Fruit fly (Drosophila melanogaster) whole organism, embryonic: ENCODE results near the gene Ask1.

Experiments
- Ada2b ChIP-seq: fragments of 200-800 bp; sonication (Bioruptor generic); IDR thresholded peaks from 2 replicates; pipeline ENCODE4 v1.3.6; 2022; ENCODE audit warnings: missing biosample characterization, missing genetic modification characterization
- B-H1 ChIP-seq: fragments of 200-800 bp; sonication (Bioruptor generic); IDR thresholded peaks from 3 replicates; pipeline ENCODE4 v1.3.6; 2022; ENCODE audit warnings: missing biosample characterization, missing genetic modification characterization
- CG12299 ChIP-seq: fragments of 200-800 bp; sonication (Bioruptor generic); optimal IDR thresholded peaks from 2 replicates; lab custom pipeline; 2018; ENCODE audit warnings: missing biosample characterization, mild to moderate bottlenecking, missing genetic modification characterization
- CG12659 ChIP-seq: fragments of 200-800 bp; sonication (Bioruptor generic); optimal IDR thresholded peaks from 3 replicates; lab custom pipeline; 2017; ENCODE audit warnings: mild to moderate bottlenecking, missing biosample characterization, missing genetic modification reagents, missing genetic modification characterization
- CG13775 ChIP-seq: fragments of 200-800 bp; sonication (Bioruptor generic); optimal IDR thresholded peaks from 3 replicates; lab custom pipeline; 2017; ENCODE audit warnings: missing biosample characterization, mild to moderate bottlenecking, missing genetic modification characterization
- CG14050 ChIP-seq: fragments of 200-800 bp; sonication (Bioruptor generic); IDR thresholded peaks from 3 replicates; pipeline ENCODE4 v1.3.6; 2022; ENCODE audit warnings: missing biosample characterization, missing genetic modification characterization
- CG18262 ChIP-seq: fragments of 200-800 bp; optimal IDR thresholded peaks from 3 replicates; lab custom pipeline; 2019; ENCODE audit warnings: missing biosample characterization, mild to moderate bottlenecking, missing genetic modification characterization, moderate library complexity
- CG18599 ChIP-seq: fragments of 200-800 bp; sonication (Bioruptor generic); optimal IDR thresholded peaks from 3 replicates; lab custom pipeline; 2017; ENCODE audit warnings: missing biosample characterization, missing genetic modification characterization, mild to moderate bottlenecking, moderate library complexity, missing genetic modification reagents
- CG2129 ChIP-seq: fragments of 200-800 bp; sonication (Bioruptor generic); IDR thresholded peaks from 2 replicates; pipeline ENCODE4 v1.3.6; 2022; ENCODE audit warnings: missing biosample characterization, missing genetic modification characterization; ENCODE audit not compliant: partially characterized antibody
- CG2678 ChIP-seq: fragments of 200-800 bp; sonication (Bioruptor generic); optimal IDR thresholded peaks from 3 replicates; lab custom pipeline; 2019; ENCODE audit warnings: missing biosample characterization, mild to moderate bottlenecking, missing genetic modification characterization, moderate library complexity
- CG2889 ChIP-seq: fragments of 200-800 bp; sonication (Bioruptor generic); IDR thresholded peaks from 3 replicates; pipeline ENCODE4 v1.3.6; 2022; ENCODE audit warnings: missing biosample characterization, missing genetic modification characterization
- CG30431 ChIP-seq: fragments of 200-800 bp; sonication (Bioruptor generic); optimal IDR thresholded peaks from 2 replicates; lab custom pipeline; 2017; ENCODE audit warnings: missing biosample characterization, missing genetic modification characterization
- CG32532 ChIP-seq: fragments of 200-800 bp; sonication (Bioruptor generic); IDR thresholded peaks from 2 replicates; pipeline ENCODE4 v1.3.6; 2022; ENCODE audit warnings: missing biosample characterization, missing genetic modification characterization
- CG34422 ChIP-seq: fragments of 200-800 bp; sonication (Bioruptor generic); IDR thresholded peaks from 3 replicates; pipeline ENCODE4 v1.3.6; 2022; ENCODE audit warnings: missing biosample characterization, missing genetic modification characterization
- CG3995 ChIP-seq: fragments of 200-800 bp; sonication (Bioruptor generic); optimal IDR thresholded peaks from 3 replicates; lab custom pipeline; 2016; ENCODE audit warnings: missing biosample characterization, missing genetic modification characterization
- CG4707 ChIP-seq: fragments of 200-800 bp; sonication (Bioruptor generic); optimal IDR thresholded peaks from 2 replicates; lab custom pipeline; 2018; ENCODE audit warnings: missing biosample characterization, mild to moderate bottlenecking, missing genetic modification characterization, moderate library complexity
- CG7745 ChIP-seq: fragments of 200-800 bp; sonication (Bioruptor generic); optimal IDR thresholded peaks from 2 replicates; lab custom pipeline; 2018; ENCODE audit warnings: missing biosample characterization, mild to moderate bottlenecking, missing genetic modification characterization, moderate library complexity
- CG8290 ChIP-seq, 3 experiments: fragments of 200-800 bp; sonication (Bioruptor generic); optimal IDR thresholded peaks; 2 replicates each; lab custom pipeline; 2016 to 2019; ENCODE audit warnings: missing biosample characterization in 3 of 3, missing genetic modification characterization in 3 of 3, mild to moderate bottlenecking in 2 of 3, moderate library complexity in 1 of 3
- CG8924 ChIP-seq: fragments of 200-800 bp; optimal IDR thresholded peaks from 3 replicates; lab custom pipeline; 2019; ENCODE audit warnings: missing biosample characterization, mild to moderate bottlenecking, missing genetic modification characterization, moderate library complexity
- CG9932 ChIP-seq: fragments of 200-800 bp; sonication (Bioruptor generic); IDR thresholded peaks from 2 replicates; pipeline ENCODE4 v1.3.6; 2022; ENCODE audit warnings: missing biosample characterization, missing genetic modification characterization
- CkIIα-i1 ChIP-seq: fragments of 200-800 bp; sonication (Bioruptor generic); IDR thresholded peaks from 2 replicates; pipeline ENCODE4 v1.3.6; 2022; ENCODE audit warnings: missing biosample characterization, missing genetic modification characterization
- Doc2 ChIP-seq: fragments of 200-800 bp; sonication (Bioruptor generic); IDR thresholded peaks from 2 replicates; pipeline ENCODE4 v1.3.6; 2022; ENCODE audit warnings: missing biosample characterization, missing genetic modification characterization
- Dp ChIP-seq: fragments of 200-800 bp; sonication (Bioruptor generic); optimal IDR thresholded peaks from 2 replicates; lab custom pipeline; 2018; ENCODE audit warnings: missing biosample characterization, mild to moderate bottlenecking, missing genetic modification characterization, moderate library complexity
- Elba2 ChIP-seq: fragments of 200-800 bp; sonication (Bioruptor generic); optimal IDR thresholded peaks from 3 replicates; lab custom pipeline; 2016; ENCODE audit warnings: missing biosample characterization, missing genetic modification characterization
- Fer2 ChIP-seq: fragments of 200-800 bp; sonication (Bioruptor generic); optimal IDR thresholded peaks from 2 replicates; lab custom pipeline; 2018; ENCODE audit warnings: missing biosample characterization, mild to moderate bottlenecking, missing genetic modification characterization, moderate library complexity
- Hmr ChIP-seq: fragments of 200-800 bp; sonication (Bioruptor generic); optimal IDR thresholded peaks from 3 replicates; lab custom pipeline; 2017; ENCODE audit warnings: mild to moderate bottlenecking, missing biosample characterization, missing genetic modification reagents, missing genetic modification characterization
- Hr78 ChIP-seq, 2 experiments: fragments of 200-800 bp in 1 of 2; fragments of >200 bp in 1 of 2; sonication (Bioruptor generic) in 1 of 2; optimal IDR thresholded peaks; 2 replicates each; lab custom pipeline; 2017 to 2019; ENCODE audit warnings: missing biosample characterization in 2 of 2, missing genetic modification characterization in 2 of 2, mild to moderate bottlenecking in 1 of 2, moderate library complexity in 1 of 2
- Hsf ChIP-seq: fragments of 200-800 bp; sonication (Bioruptor generic); optimal IDR thresholded peaks from 3 replicates; lab custom pipeline; 2016; ENCODE audit warnings: missing biosample characterization, missing genetic modification characterization
- NFAT ChIP-seq: fragments of 200-800 bp; sonication (Bioruptor generic); IDR thresholded peaks from 2 replicates; pipeline ENCODE4 v1.3.6; 2022; ENCODE audit warnings: missing biosample characterization, missing genetic modification characterization
- NK7.1 ChIP-seq: fragments of 200-800 bp; sonication (Bioruptor generic); optimal IDR thresholded peaks from 3 replicates; lab custom pipeline; 2016; ENCODE audit warnings: missing biosample characterization, missing genetic modification characterization
- Neu2 ChIP-seq: fragments of 200-800 bp; sonication (Bioruptor generic); optimal IDR thresholded peaks from 3 replicates; lab custom pipeline; 2016; ENCODE audit warnings: missing biosample characterization, missing genetic modification characterization, borderline replicate concordance
- Xrp1 ChIP-seq: fragments of 200-800 bp; sonication (Bioruptor generic); IDR thresholded peaks from 2 replicates; pipeline ENCODE4 v1.3.6; 2022; ENCODE audit warnings: missing biosample characterization, missing genetic modification characterization
- ase ChIP-seq: fragments of 200-800 bp; sonication (Bioruptor generic); IDR thresholded peaks from 3 replicates; pipeline ENCODE4 v1.3.6; 2022; ENCODE audit warnings: missing biosample characterization, missing genetic modification characterization
- br ChIP-seq: fragments of >200 bp; optimal IDR thresholded peaks from 2 replicates; lab custom pipeline; 2017
- en ChIP-seq: fragments of 200-800 bp; sonication (Bioruptor generic); optimal IDR thresholded peaks from 2 replicates; lab custom pipeline; 2016; ENCODE audit warnings: missing biosample characterization, missing genetic modification characterization
- esg ChIP-seq: fragments of 200-800 bp; sonication (Bioruptor generic); conservative IDR thresholded peaks from 2 replicates; pipeline ENCODE4 v1.3.6; 2022; ENCODE audit warnings: missing biosample characterization, missing genetic modification characterization
- inv ChIP-seq: fragments of 200-800 bp; sonication (Bioruptor generic); IDR thresholded peaks from 2 replicates; pipeline ENCODE4 v1.3.6; 2022; ENCODE audit warnings: missing biosample characterization, missing genetic modification characterization; ENCODE audit not compliant: partially characterized antibody
- kay ChIP-seq: fragments of 200-800 bp; sonication (Bioruptor generic); optimal IDR thresholded peaks from 2 replicates; lab custom pipeline; 2016; ENCODE audit warnings: missing biosample characterization, missing genetic modification characterization
- org-1 ChIP-seq: fragments of 200-800 bp; sonication (Bioruptor generic); optimal IDR thresholded peaks from 2 replicates; lab custom pipeline; 2017; ENCODE audit warnings: missing biosample characterization, missing genetic modification characterization
- pb ChIP-seq: fragments of 200-800 bp; sonication (Bioruptor generic); optimal IDR thresholded peaks from 3 replicates; lab custom pipeline; 2016; ENCODE audit warnings: missing biosample characterization, missing genetic modification characterization
- peb ChIP-seq: fragments of 200-800 bp; sonication (Bioruptor generic); IDR thresholded peaks from 2 replicates; pipeline ENCODE4 v1.3.6; 2022; ENCODE audit warnings: missing biosample characterization, missing genetic modification characterization
- phol ChIP-seq: fragments of 200-800 bp; sonication (Bioruptor generic); optimal IDR thresholded peaks from 3 replicates; lab custom pipeline; 2018; ENCODE audit warnings: missing biosample characterization, mild to moderate bottlenecking, missing genetic modification characterization, moderate library complexity
- sd ChIP-seq: fragments of 200-800 bp; sonication (Bioruptor generic); optimal IDR thresholded peaks from 3 replicates; lab custom pipeline; 2018; ENCODE audit warnings: missing biosample characterization, mild to moderate bottlenecking, missing genetic modification characterization, moderate library complexity
- shn ChIP-seq: fragments of 200-800 bp; sonication (Bioruptor generic); optimal IDR thresholded peaks from 3 replicates; lab custom pipeline; 2016; ENCODE audit warnings: missing biosample characterization, missing genetic modification characterization
- sim ChIP-seq: fragments of 200-800 bp; sonication (Bioruptor generic); IDR thresholded peaks from 2 replicates; pipeline ENCODE4 v1.3.6; 2022; ENCODE audit warnings: missing biosample characterization, missing genetic modification characterization
- sna ChIP-seq: fragments of 200-800 bp; sonication (Bioruptor generic); IDR thresholded peaks from 2 replicates; pipeline ENCODE4 v1.3.6; 2022; ENCODE audit warnings: missing biosample characterization, missing genetic modification characterization; ENCODE audit not compliant: partially characterized antibody
- so ChIP-seq: fragments of 200-800 bp; sonication (Bioruptor generic); IDR thresholded peaks from 3 replicates; pipeline ENCODE4 v1.3.6; 2022; ENCODE audit warnings: missing biosample characterization, missing genetic modification characterization
- sob ChIP-seq: fragments of 200-800 bp; sonication (Bioruptor generic); IDR thresholded peaks from 2 replicates; pipeline ENCODE4 v1.3.6; 2022; ENCODE audit warnings: missing biosample characterization, missing genetic modification characterization
- zf30C ChIP-seq: fragments of 200-800 bp; sonication (Bioruptor generic); optimal IDR thresholded peaks from 3 replicates; lab custom pipeline; 2018; ENCODE audit warnings: missing biosample characterization, mild to moderate bottlenecking, missing genetic modification characterization

The Ask1 gene

dm6 chr3R:19904865-19905373, 25.4 kb downstream of the Ask1 start, which contains the start of the genes Surf6 and RhoGAP92B (continued):
- 0 out of 2 replicates have a peak, but pooled peaks have one; percentile 8 for TF ChIP-seq sim (GFP tag; lab: Robert Waterston, UW)
- TF ChIP-seq Hr78 (GFP tag; optimal IDR thresholded peaks at IDR 0.05; lab: Kevin White, UChicago): peak in 1 of 2 experiments; percentile 98
- TF ChIP-seq CG2889 (GFP tag; lab: Robert Waterston, UW): no peak
- 0 out of 2 replicates have a peak, but pooled peaks have one; percentile 18 for TF ChIP-seq Ada2b (GFP tag; lab: Robert Waterston, UW)
- TF ChIP-seq peb (GFP tag; lab: Robert Waterston, UW): no peak
- peak; percentile 39 for TF ChIP-seq org-1 (GFP tag; lab: Kevin White, UChicago)
- no peak for TF ChIP-seq Doc2 (GFP tag; lab: Robert Waterston, UW)
- TF ChIP-seq CG7745 (tag; lab: Kevin White, UChicago): no peak
- no peak for TF ChIP-seq CG2129
- peak; percentile 52 for TF ChIP-seq CG9932 (GFP tag; lab: Robert Waterston, UW)
- peak; percentile 83 for TF ChIP-seq CG18599 (GFP tag; lab: Kevin White, UChicago)
- TF ChIP-seq CG2678 (tag; lab: Kevin White, UChicago): peak; percentile 64
- TF ChIP-seq Hmr (GFP tag; lab: Kevin White, UChicago): peak; percentile 85
- TF ChIP-seq NFAT (GFP tag; lab: Robert Waterston, UW): peak; percentile 31; the same call in 1 of the 2 replicates
- no peak for TF ChIP-seq br (lab: Kevin White, UChicago)
- peak; percentile 50; the same call in 1 of the 2 replicates for TF ChIP-seq Xrp1
- TF ChIP-seq esg (GFP tag; lab: Robert Waterston, UW): no peak; the same call in 1 of the 2 replicates
- TF ChIP-seq sna: 0 out of 2 replicates have a peak, but pooled peaks have one; percentile 28
- peak; percentile 24 for TF ChIP-seq shn (GFP tag; lab: Kevin White, UChicago)
- TF ChIP-seq Hsf: peak; percentile 71
- TF ChIP-seq CG8924 (tag; lab: Kevin White, UChicago): peak; percentile 70
- peak; percentile 65 for TF ChIP-seq sob (GFP tag; lab: Robert Waterston, UW)
- TF ChIP-seq CG3995 (GFP tag; lab: Kevin White, UChicago): peak; percentile 39
- no peak for TF ChIP-seq CkIIα-i1 (GFP tag; lab: Robert Waterston, UW)
- TF ChIP-seq CG18262: peak; percentile 53
- TF ChIP-seq CG13775 (GFP tag; lab: Kevin White, UChicago): peak; percentile 64
- TF ChIP-seq Neu2 (GFP tag; lab: Kevin White, UChicago): no peak
- TF ChIP-seq CG14050 (GFP tag; lab: Robert Waterston, UW): 0 out of 3 replicates have a peak, but pooled peaks have one; percentile 32
- no peak for TF ChIP-seq CG30431
- TF ChIP-seq CG12299 (tag; lab: Kevin White, UChicago): peak; percentile 55
- no peak for TF ChIP-seq CG4707 (GFP tag; lab: Kevin White, UChicago)
- TF ChIP-seq sd (tag; lab: Kevin White, UChicago): peak; percentile 67
- TF ChIP-seq so: peak; percentile 53; the same call in 1 of the 3 replicates
- TF ChIP-seq NK7.1: peak; percentile 12
- TF ChIP-seq CG34422: no peak
- peak; percentile 8 for TF ChIP-seq Fer2 (tag; lab: Kevin White, UChicago)
- TF ChIP-seq en (GFP tag; lab: Kevin White, UChicago): peak; percentile 49
- no peak for TF ChIP-seq inv (GFP tag; lab: Robert Waterston, UW)
- TF ChIP-seq pb (GFP tag; lab: Kevin White, UChicago): peak; percentile 60
- TF ChIP-seq Elba2: peak; percentile 43
- peak; percentile 88 for TF ChIP-seq CG12659 (GFP tag; lab: Kevin White, UChicago)
- TF ChIP-seq Dp (GFP tag; lab: Kevin White, UChicago): peak; percentile 75
- TF ChIP-seq CG32532 (GFP tag; lab: Robert Waterston, UW): peak; percentile 71
- TF ChIP-seq B-H1 (GFP tag; lab: Robert Waterston, UW): no peak
- peak; percentile 77 for TF ChIP-seq phol (tag; lab: Kevin White, UChicago)
- peak; percentile 34 for TF ChIP-seq CG8290 (GFP tag; optimal IDR thresholded peaks at IDR 0.05; lab: Kevin White, UChicago)
- peak; percentile 31 to 64 for TF ChIP-seq CG8290 (tag; optimal IDR thresholded peaks at IDR 0.05; lab: Kevin White, UChicago)
- no peak for TF ChIP-seq zf30C
- TF ChIP-seq kay: peak; percentile 75
- TF ChIP-seq ase (GFP tag; lab: Robert Waterston, UW): no peak
